Fruit fly (Drosophila melanogaster) whole organism, pupa: ENCODE measurements around the gene CG7453.
A peak's percentile ranks its signal among the peaks of the same experiment; 100 is the strongest.

Experiments used
- CG10348 ChIP-seq: fragments of 200-800 bp; sonication (Bioruptor generic); IDR thresholded peaks from 2 replicates; pipeline ENCODE4 v1.3.6; 2022; ENCODE audit warnings: missing biosample characterization, missing genetic modification characterization
- CG12605 ChIP-seq: fragments of 200-800 bp; sonication (Bioruptor generic); IDR thresholded peaks from 2 replicates; pipeline ENCODE4 v1.3.6; 2022; ENCODE audit warnings: missing biosample characterization, missing genetic modification characterization
- CG13204 ChIP-seq: fragments of 200-800 bp; sonication (Bioruptor generic); optimal IDR thresholded peaks from 2 replicates; lab custom pipeline; 2018; ENCODE audit warnings: missing biosample characterization, mild to moderate bottlenecking, missing genetic modification characterization, moderate library complexity
- CG14655 ChIP-seq: fragments of 200-800 bp; sonication (Bioruptor generic); optimal IDR thresholded peaks from 3 replicates; lab custom pipeline; 2017; ENCODE audit warnings: mild to moderate bottlenecking, missing biosample characterization, missing genetic modification reagents, missing genetic modification characterization
- CG15710 ChIP-seq: fragments of 200-800 bp; sonication (Bioruptor generic); optimal IDR thresholded peaks from 2 replicates; lab custom pipeline; 2018; ENCODE audit warnings: missing biosample characterization, mild to moderate bottlenecking, missing genetic modification characterization, moderate library complexity
- CG17806 ChIP-seq: fragments of 200-800 bp; sonication (Bioruptor generic); optimal IDR thresholded peaks from 2 replicates; lab custom pipeline; 2018; ENCODE audit warnings: missing biosample characterization, mild to moderate bottlenecking, missing genetic modification characterization, moderate library complexity
- CG32121 ChIP-seq: fragments of 200-800 bp; sonication (Bioruptor generic); IDR thresholded peaks from 2 replicates; pipeline ENCODE4 v1.3.6; 2022; ENCODE audit warnings: missing biosample characterization, missing genetic modification characterization
- CG34367 ChIP-seq: fragments of 200-800 bp; sonication (Bioruptor generic); optimal IDR thresholded peaks from 2 replicates; lab custom pipeline; 2018; ENCODE audit warnings: missing biosample characterization, mild to moderate bottlenecking, missing genetic modification characterization
- CG4496 ChIP-seq: fragments of 200-800 bp; sonication (Bioruptor generic); IDR thresholded peaks from 3 replicates; pipeline ENCODE4 v1.3.6; 2022; ENCODE audit warnings: missing biosample characterization, missing genetic modification characterization
- CG8159 ChIP-seq: fragments of 200-800 bp; sonication (Bioruptor generic); optimal IDR thresholded peaks from 3 replicates; lab custom pipeline; 2018; ENCODE audit warnings: missing biosample characterization, mild to moderate bottlenecking, missing genetic modification characterization, moderate library complexity
- CG8301 ChIP-seq: fragments of 200-800 bp; sonication (Bioruptor generic); optimal IDR thresholded peaks from 2 replicates; lab custom pipeline; 2018; ENCODE audit warnings: missing biosample characterization, mild to moderate bottlenecking, missing genetic modification characterization
- CG9948 ChIP-seq: fragments of 200-800 bp; sonication (Bioruptor generic); optimal IDR thresholded peaks from 2 replicates; lab custom pipeline; 2018; ENCODE audit warnings: missing biosample characterization, mild to moderate bottlenecking, missing genetic modification characterization, moderate library complexity
- D1 ChIP-seq: fragments of 200-800 bp; sonication (Bioruptor generic); optimal IDR thresholded peaks from 2 replicates; lab custom pipeline; 2018; ENCODE audit warnings: missing biosample characterization, mild to moderate bottlenecking, missing genetic modification characterization, moderate library complexity
- EcR ChIP-seq: fragments of 200-800 bp; sonication (Bioruptor generic); optimal IDR thresholded peaks from 3 replicates; lab custom pipeline; 2019; ENCODE audit warnings: missing biosample characterization, missing genetic modification characterization, mild to moderate bottlenecking, moderate library complexity, missing genetic modification reagents
- Ets98B ChIP-seq: fragments of 200-800 bp; sonication (Bioruptor generic); IDR thresholded peaks from 2 replicates; pipeline ENCODE4 v1.3.6; 2022; ENCODE audit warnings: missing biosample characterization, missing genetic modification characterization
- Pif1A ChIP-seq: fragments of 200-800 bp; sonication (Bioruptor generic); optimal IDR thresholded peaks from 3 replicates; lab custom pipeline; 2016; ENCODE audit warnings: missing biosample characterization, missing genetic modification characterization
- Pif1B ChIP-seq: fragments of 200-800 bp; sonication (Bioruptor generic); optimal IDR thresholded peaks from 3 replicates; lab custom pipeline; 2016; ENCODE audit warnings: missing biosample characterization, missing genetic modification characterization
- Snoo ChIP-seq: fragments of 200-800 bp; sonication (Bioruptor generic); optimal IDR thresholded peaks from 3 replicates; lab custom pipeline; 2017; ENCODE audit warnings: missing biosample characterization, mild to moderate bottlenecking, missing genetic modification characterization, inconsistent platforms
- fd96Ca ChIP-seq: fragments of 200-800 bp; sonication (Bioruptor generic); IDR thresholded peaks from 3 replicates; pipeline ENCODE4 v1.3.6; 2022; ENCODE audit warnings: missing biosample characterization, missing genetic modification characterization
- gl ChIP-seq: fragments of 200-800 bp; sonication (Bioruptor generic); optimal IDR thresholded peaks from 2 replicates; lab custom pipeline; 2018; ENCODE audit warnings: missing biosample characterization, mild to moderate bottlenecking, missing genetic modification characterization
- rn ChIP-seq: fragments of 200-800 bp; sonication (Bioruptor generic); IDR thresholded peaks from 2 replicates; pipeline ENCODE4 v1.3.6; 2022; ENCODE audit warnings: missing biosample characterization, missing genetic modification characterization

Gene CG7453

dm6 chrX:19158519-19159289 lies 21.3 kb upstream of the CG7453 start:
- TF ChIP-seq CG9948 (peak; percentile 19), Pif1A (no peak), CG8159 (tag; lab: Kevin White, UChicago) (peak; percentile 60), CG32121 (GFP tag; lab: Robert Waterston, UW) (no peak), rn (GFP tag; lab: Robert Waterston, UW) (no peak), CG15710 (tag; lab: Kevin White, UChicago) (peak; percentile 20), CG14655 (GFP tag; lab: Kevin White, UChicago) (peak; percentile 50), CG34367 (tag; lab: Kevin White, UChicago) (no peak), CG10348 (no peak)

dm6 chrX:19159942-19160341 lies 20.0 kb upstream of the CG7453 start:
- peak; percentile 69 for TF ChIP-seq CG14655 (GFP tag; lab: Kevin White, UChicago)
- TF ChIP-seq fd96Ca (GFP tag; lab: Robert Waterston, UW): no peak
- TF ChIP-seq CG17806: peak; percentile 66
- TF ChIP-seq CG34367 (tag; lab: Kevin White, UChicago): peak; percentile 85
- peak; percentile 53 for TF ChIP-seq Pif1B (GFP tag; lab: Kevin White, UChicago)
- TF ChIP-seq Ets98B (GFP tag; lab: Robert Waterston, UW): peak; percentile 21
- no peak for TF ChIP-seq Pif1A
- no peak for TF ChIP-seq rn (GFP tag; lab: Robert Waterston, UW)
- TF ChIP-seq CG32121 (GFP tag; lab: Robert Waterston, UW): no peak; the same call in 1 of the 2 replicates
- TF ChIP-seq Snoo (tag; lab: Kevin White, UChicago): peak; percentile 80
- peak; percentile 31 for TF ChIP-seq D1 (tag; lab: Kevin White, UChicago)
- TF ChIP-seq CG4496 (GFP tag; lab: Robert Waterston, UW): no peak; the same call in 2 of the 3 replicates
- peak; percentile 80 for TF ChIP-seq CG8159 (tag; lab: Kevin White, UChicago)
- no peak for TF ChIP-seq gl
- TF ChIP-seq CG12605 (GFP tag; lab: Robert Waterston, UW): no peak
- no peak for TF ChIP-seq EcR (GFP tag; lab: Kevin White, UChicago)
- no peak for TF ChIP-seq CG10348
- peak; percentile 84 for TF ChIP-seq CG15710 (tag; lab: Kevin White, UChicago)
- TF ChIP-seq CG8301 (tag; lab: Kevin White, UChicago): peak; percentile 42
- TF ChIP-seq CG13204 (GFP tag; lab: Kevin White, UChicago): no peak
- peak; percentile 84 for TF ChIP-seq CG9948
- TF ChIP-seq, all 21 proteins: peak for 11

DNA sequence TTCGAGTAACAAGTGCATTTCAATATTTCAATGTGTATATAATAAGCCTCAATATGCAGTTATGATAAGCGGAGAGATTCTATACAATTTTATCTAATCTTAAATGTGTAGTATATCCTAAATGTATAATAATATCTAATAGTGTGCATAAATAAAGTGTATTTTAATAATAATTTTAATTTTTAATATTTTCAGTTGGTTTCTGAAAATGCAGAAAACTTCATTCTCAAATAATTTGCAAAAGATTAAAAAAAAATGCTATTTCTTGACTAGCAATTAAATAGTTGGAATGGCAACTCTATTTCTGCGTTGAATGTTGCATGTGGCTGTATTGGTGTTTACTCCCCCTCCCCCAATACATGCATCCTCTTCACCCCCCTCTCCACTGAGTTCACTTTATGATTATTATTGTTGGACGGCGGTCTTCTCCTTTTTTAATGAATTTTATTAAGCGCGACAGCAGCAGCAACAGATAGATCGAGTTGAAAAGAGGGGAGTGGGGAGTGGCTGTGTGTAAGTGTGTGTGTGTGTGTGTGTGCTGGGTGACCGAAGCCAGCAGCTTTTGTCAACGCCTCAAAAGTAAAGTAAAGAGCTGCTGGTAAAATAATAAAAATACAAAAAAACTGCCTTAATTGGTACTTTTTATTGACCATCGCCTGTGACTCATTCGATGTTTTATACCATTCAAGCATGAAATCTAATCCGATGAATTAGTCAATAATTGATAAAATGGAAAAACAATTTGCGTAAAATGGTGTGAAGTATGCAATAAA lies 19.2 kb upstream of the CG7453 start:
- TF ChIP-seq Snoo (tag; lab: Kevin White, UChicago): no peak
- TF ChIP-seq D1 (tag; lab: Kevin White, UChicago): peak; percentile 21
- peak; percentile 32 for TF ChIP-seq CG34367 (tag; lab: Kevin White, UChicago)
- no peak for TF ChIP-seq CG4496 (GFP tag; lab: Robert Waterston, UW)
- TF ChIP-seq CG13204 (GFP tag; lab: Kevin White, UChicago): peak; percentile 47
- TF ChIP-seq Pif1A: no peak
- peak; percentile 44 for TF ChIP-seq CG9948
- TF ChIP-seq CG14655 (GFP tag; lab: Kevin White, UChicago): peak; percentile 40
- TF ChIP-seq CG10348: no peak
- no peak for TF ChIP-seq EcR (GFP tag; lab: Kevin White, UChicago)
- peak; percentile 7 for TF ChIP-seq CG17806
- no peak for TF ChIP-seq fd96Ca (GFP tag; lab: Robert Waterston, UW)
- TF ChIP-seq rn (GFP tag; lab: Robert Waterston, UW): no peak
- TF ChIP-seq CG15710 (tag; lab: Kevin White, UChicago): peak; percentile 52
- TF ChIP-seq CG32121 (GFP tag; lab: Robert Waterston, UW): no peak
- no peak for TF ChIP-seq Pif1B (GFP tag; lab: Kevin White, UChicago)
- TF ChIP-seq CG12605 (GFP tag; lab: Robert Waterston, UW): no peak
- TF ChIP-seq CG8301 (tag; lab: Kevin White, UChicago): peak; percentile 20
- TF ChIP-seq CG8159 (tag; lab: Kevin White, UChicago): peak; percentile 69
- no peak for TF ChIP-seq Ets98B (GFP tag; lab: Robert Waterston, UW)
- TF ChIP-seq gl: no peak

- TF ChIP-seq CG8159 (tag; lab: Kevin White, UChicago) (peak; percentile 69), CG13204 (GFP tag; lab: Kevin White, UChicago) (peak; percentile 43), fd96Ca (GFP tag; lab: Robert Waterston, UW) (peak; percentile 54; the same call in 1 of the 3 replicates), CG9948 (peak; percentile 69), CG4496 (GFP tag; lab: Robert Waterston, UW) (peak; percentile 41; the same call in 2 of the 3 replicates), CG17806 (peak; percentile 51), Pif1B (GFP tag; lab: Kevin White, UChicago) (peak; percentile 80), Pif1A (peak; percentile 86), rn (GFP tag; lab: Robert Waterston, UW) (0 out of 2 replicates have a peak, but pooled peaks have one; percentile 42), EcR (GFP tag; lab: Kevin White, UChicago) (no peak), D1 (tag; lab: Kevin White, UChicago) (no peak), CG15710 (tag; lab: Kevin White, UChicago) (peak; percentile 78), CG10348 (no peak), CG32121 (GFP tag; lab: Robert Waterston, UW) (peak; percentile 45; the same call in 1 of the 2 replicates), CG12605 (GFP tag; lab: Robert Waterston, UW) (no peak), Ets98B (GFP tag; lab: Robert Waterston, UW) (peak; percentile 36), gl (peak; percentile 43), CG34367 (tag; lab: Kevin White, UChicago) (peak; percentile 79), Snoo (tag; lab: Kevin White, UChicago) (peak; percentile 49), CG14655 (GFP tag; lab: Kevin White, UChicago) (peak; percentile 64), CG8301 (tag; lab: Kevin White, UChicago) (peak; percentile 52)
- TF ChIP-seq, all 21 proteins: peak for 17
Measured at dm6 chrX:19162249-19162914, 17.6 kb upstream of the CG7453 start.
